Worm (Caenorhabditis elegans) whole organism, L4/young adult: Measurements from ENCODE around the gene sth-1.

Experiments
- W03F9.2 ChIP-seq: fragments of 150-350 bp; optimal IDR thresholded peaks from 2 replicates; lab custom pipeline; 2014; ENCODE audit warnings: missing biosample characterization, missing genetic modification characterization
- him-1 ChIP-seq: sonication (generic microtip); optimal IDR thresholded peaks from 2 replicates; lab custom pipeline; 2016; ENCODE audit warnings: missing genotype, missing genetic modification reagents, missing genetic modification characterization, missing compliant biosample characterization

DNA sequence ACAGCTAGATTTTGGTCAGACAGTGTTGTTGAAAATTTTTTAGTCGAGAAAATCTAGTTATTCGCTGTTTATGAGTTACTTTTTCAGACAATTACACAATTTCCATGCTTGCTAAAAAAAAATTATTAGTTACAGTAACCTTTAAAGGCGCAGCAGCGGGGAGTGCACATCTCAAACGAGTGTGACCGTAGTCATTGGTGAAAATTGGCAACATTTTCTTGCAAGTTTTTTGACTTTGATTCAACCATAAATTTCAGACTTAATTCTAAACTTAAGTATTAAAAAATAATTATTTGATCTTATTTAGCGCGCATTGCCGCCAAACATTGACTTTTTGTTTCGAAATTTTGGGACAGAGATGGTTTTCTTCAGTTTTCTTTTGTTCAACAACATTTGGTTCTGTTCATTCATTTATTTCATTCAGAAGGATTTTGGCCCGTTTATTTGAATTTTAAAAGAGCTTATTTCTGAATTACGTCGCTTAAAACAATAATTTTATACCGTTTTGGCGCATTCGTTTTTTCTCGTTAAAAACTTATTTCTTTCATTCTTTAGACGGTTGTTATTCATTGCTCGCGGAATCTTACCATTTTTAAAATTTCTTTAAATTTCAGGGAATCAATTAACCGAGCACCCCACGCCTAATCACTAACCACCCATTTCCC, 23.0 kb upstream of the sth-1 start, which contains the start of gene oma-2:
- TF ChIP-seq W03F9.2 (tag; lab: Kevin White, UChicago) (no peak), him-1 (no peak)
